Worm (Caenorhabditis elegans) whole organism, L2 larva: Measurements from ENCODE around the gene gst-38.

Experiments used
- Y55F3AM.14 ChIP-seq: fragments of 200-800 bp; sonication (Bioruptor generic); optimal IDR thresholded peaks from 2 replicates; lab custom pipeline; 2018; ENCODE audit warnings: mild to moderate bottlenecking, missing genetic modification characterization, missing compliant biosample characterization
- nhr-237 ChIP-seq: fragments of 150-350 bp; optimal IDR thresholded peaks from 2 replicates; lab custom pipeline; 2014; ENCODE audit warnings: missing biosample characterization, missing genetic modification characterization
- unc-62 ChIP-seq: fragments of 150-350 bp; optimal IDR thresholded peaks from 2 replicates; lab custom pipeline; 2014; ENCODE audit warnings: missing biosample characterization, missing genetic modification reagents, missing genetic modification characterization
- ztf-4 ChIP-seq: fragments of 150-350 bp; optimal IDR thresholded peaks from 2 replicates; lab custom pipeline; 2014; ENCODE audit warnings: missing biosample characterization, missing genetic modification characterization

ce11 chrV:15914774-15915173 is 1.1 kb downstream of the gst-38 start:
- TF ChIP-seq unc-62 (GFP tag; lab: Kevin White, UChicago) (no peak), ztf-4 (tag; lab: Kevin White, UChicago) (no peak), nhr-237 (tag; lab: Kevin White, UChicago) (no peak), Y55F3AM.14 (GFP tag; lab: Kevin White, UChicago) (no peak)
